Worm (Caenorhabditis elegans) whole organism, L2 larva: ENCODE results near the gene ZK402.2.

Experiments used
- nhr-12 ChIP-seq: fragments of 150-350 bp; optimal IDR thresholded peaks from 2 replicates; lab custom pipeline; 2014; ENCODE audit warnings: missing biosample characterization, missing genetic modification characterization
- nhr-237 ChIP-seq: fragments of 150-350 bp; optimal IDR thresholded peaks from 2 replicates; lab custom pipeline; 2014; ENCODE audit warnings: missing biosample characterization, missing genetic modification characterization

ce11 chrX:1445696-1446095 lies 42.2 kb downstream of the ZK402.2 start:
- TF ChIP-seq nhr-237 (tag; lab: Kevin White, UChicago), result no peak
- TF ChIP-seq nhr-12 (tag; lab: Kevin White, UChicago), result no peak
